Worm (Caenorhabditis elegans) whole organism, young adult: ENCODE measurements around the gene F54A3.2.

ENCODE experiments used
- B0019.2 ChIP-seq: fragments of 200-800 bp; sonication (Bioruptor generic); conservative IDR thresholded peaks from 2 replicates; pipeline ENCODE4 v1.3.6; 2022; ENCODE audit warnings: missing genetic modification reagents, missing genetic modification characterization, missing compliant biosample characterization
- B0261.1 ChIP-seq: sonication (generic microtip); optimal IDR thresholded peaks from 2 replicates; lab custom pipeline; 2016; ENCODE audit warnings: mild to moderate bottlenecking, missing genetic modification characterization, moderate library complexity, missing compliant biosample characterization
- C06A6.2 ChIP-seq: fragments of 200-800 bp; sonication (Bioruptor generic); conservative IDR thresholded peaks from 2 replicates; pipeline ENCODE4 v1.3.6; 2022; ENCODE audit warnings: missing genetic modification characterization, missing compliant biosample characterization
- D2030.7 ChIP-seq: fragments of 200-800 bp; sonication (Bioruptor generic); IDR thresholded peaks from 2 replicates; pipeline ENCODE4 v1.3.6; 2022; ENCODE audit warnings: missing genetic modification reagents, missing genetic modification characterization, missing compliant biosample characterization
- F33H1.4 ChIP-seq: fragments of 200-800 bp; sonication (Bioruptor generic); IDR thresholded peaks from 2 replicates; pipeline ENCODE4 v1.3.6; 2022; ENCODE audit warnings: missing genetic modification reagents, missing genetic modification characterization, missing compliant biosample characterization
- F52B5.7 ChIP-seq: sonication (generic microtip); optimal IDR thresholded peaks from 2 replicates; lab custom pipeline; 2016; ENCODE audit warnings: mild to moderate bottlenecking, missing genetic modification characterization, missing compliant biosample characterization
- F57C9.4 ChIP-seq: sonication (generic microtip); optimal IDR thresholded peaks from 2 replicates; lab custom pipeline; 2017; ENCODE audit warnings: mild to moderate bottlenecking, missing genetic modification characterization, missing compliant biosample characterization
- T26A5.8 ChIP-seq: sonication (generic microtip); optimal IDR thresholded peaks from 2 replicates; lab custom pipeline; 2016; ENCODE audit warnings: missing genetic modification characterization, missing compliant biosample characterization
- Y79H2A.3 ChIP-seq: fragments of 200-800 bp; sonication (Bioruptor generic); conservative IDR thresholded peaks from 2 replicates; pipeline ENCODE4 v1.3.6; 2022; ENCODE audit warnings: missing genetic modification reagents, missing genetic modification characterization, missing compliant biosample characterization
- attf-3 ChIP-seq: fragments of 200-800 bp; sonication (Bioruptor generic); conservative IDR thresholded peaks from 2 replicates; pipeline ENCODE4 v1.3.6; 2022; ENCODE audit warnings: missing genetic modification reagents, missing genetic modification characterization, missing compliant biosample characterization
- attf-5 ChIP-seq: fragments of 200-800 bp; sonication (Bioruptor generic); optimal IDR thresholded peaks from 2 replicates; lab custom pipeline; 2018; ENCODE audit warnings: mild to moderate bottlenecking, missing genetic modification characterization, missing compliant biosample characterization
- attf-6 ChIP-seq: fragments of 200-800 bp; sonication (Bioruptor generic); IDR thresholded peaks from 2 replicates; pipeline ENCODE4 v1.3.6; 2022; ENCODE audit warnings: missing genetic modification reagents, missing genetic modification characterization, missing compliant biosample characterization
- ccch-3 ChIP-seq: fragments of 200-800 bp; sonication (Bioruptor generic); optimal IDR thresholded peaks from 2 replicates; lab custom pipeline; 2018; ENCODE audit warnings: mild to moderate bottlenecking, missing genetic modification characterization, missing compliant biosample characterization
- ceh-100 ChIP-seq: fragments of 200-800 bp; sonication (Bioruptor generic); IDR thresholded peaks from 2 replicates; pipeline ENCODE4 v1.3.6; 2022; ENCODE audit warnings: missing genetic modification reagents, missing genetic modification characterization, missing compliant biosample characterization
- ceh-40 ChIP-seq: fragments of 200-800 bp; sonication (Bioruptor generic); IDR thresholded peaks from 2 replicates; pipeline ENCODE4 v1.3.6; 2022; ENCODE audit warnings: missing genetic modification characterization, missing compliant biosample characterization
- chd-7 ChIP-seq: sonication (generic microtip); optimal IDR thresholded peaks from 2 replicates; lab custom pipeline; 2016; ENCODE audit warnings: mild to moderate bottlenecking, missing genetic modification characterization, moderate library complexity, missing compliant biosample characterization
- efl-1 ChIP-seq: fragments of 150-350 bp; optimal IDR thresholded peaks from 2 replicates; lab custom pipeline; 2014; ENCODE audit warnings: missing biosample characterization, missing genetic modification reagents, missing genetic modification characterization
- ekl-4 ChIP-seq: fragments of 200-800 bp; sonication (Bioruptor generic); IDR thresholded peaks from 2 replicates; pipeline ENCODE4 v1.3.6; 2022; ENCODE audit warnings: missing genetic modification reagents, missing genetic modification characterization, missing compliant biosample characterization
- fkh-3 ChIP-seq: sonication (generic microtip); optimal IDR thresholded peaks from 2 replicates; lab custom pipeline; 2016; ENCODE audit warnings: mild to moderate bottlenecking, missing genetic modification characterization, missing compliant biosample characterization
- gei-17 ChIP-seq: fragments of 200-800 bp; sonication (Bioruptor generic); optimal IDR thresholded peaks from 2 replicates; lab custom pipeline; 2018; ENCODE audit warnings: mild to moderate bottlenecking, missing genetic modification characterization, missing compliant biosample characterization
- hlh-12 ChIP-seq: sonication (generic microtip); optimal IDR thresholded peaks from 2 replicates; lab custom pipeline; 2016; ENCODE audit warnings: missing genetic modification characterization, missing compliant biosample characterization
- hmg-1.2 ChIP-seq: fragments of 200-800 bp; sonication (Bioruptor generic); IDR thresholded peaks from 2 replicates; pipeline ENCODE4 v1.3.6; 2022; ENCODE audit warnings: missing genetic modification reagents, missing genetic modification characterization, missing compliant biosample characterization
- hsf-1 ChIP-seq: fragments of 200-800 bp; sonication (Bioruptor generic); IDR thresholded peaks from 2 replicates; pipeline ENCODE4 v1.3.6; 2022; ENCODE audit warnings: missing genetic modification reagents, missing genetic modification characterization, missing compliant biosample characterization
- lin-35 ChIP-seq, 3 experiments: fragments of 150-350 bp in 2 of 3; sonication (generic microtip) in 1 of 3; optimal IDR thresholded peaks; 2 replicates each; lab custom pipeline; 2014 to 2018; ENCODE audit warnings: missing biosample characterization in 3 of 3, missing genetic modification characterization in 3 of 3, missing genetic modification reagents in 3 of 3
- lsl-1 ChIP-seq: fragments of 200-800 bp; sonication (Bioruptor generic); optimal IDR thresholded peaks from 2 replicates; lab custom pipeline; 2018; ENCODE audit warnings: mild to moderate bottlenecking, missing genetic modification characterization, moderate library complexity, missing compliant biosample characterization
- madf-10 ChIP-seq: sonication (generic microtip); optimal IDR thresholded peaks from 2 replicates; lab custom pipeline; 2016; ENCODE audit warnings: mild to moderate bottlenecking, missing genetic modification characterization, missing compliant biosample characterization
- madf-6 ChIP-seq: fragments of 200-800 bp; sonication (Bioruptor generic); IDR thresholded peaks from 2 replicates; pipeline ENCODE4 v1.3.6; 2022; ENCODE audit warnings: missing genetic modification reagents, missing genetic modification characterization, missing compliant biosample characterization
- madf-8 ChIP-seq: fragments of 200-800 bp; sonication (Bioruptor generic); conservative IDR thresholded peaks from 2 replicates; pipeline ENCODE4 v1.3.6; 2022; ENCODE audit warnings: missing genetic modification reagents, missing genetic modification characterization, missing compliant biosample characterization
- mcd-1 ChIP-seq: fragments of 200-800 bp; sonication (Bioruptor generic); IDR thresholded peaks from 2 replicates; pipeline ENCODE4 v1.3.6; 2022; ENCODE audit warnings: missing genetic modification reagents, missing genetic modification characterization, missing compliant biosample characterization
- tbp1 ChIP-seq: fragments of 200-800 bp; sonication (Bioruptor generic); optimal IDR thresholded peaks from 2 replicates; lab custom pipeline; 2018; ENCODE audit warnings: mild to moderate bottlenecking, missing genetic modification characterization, missing compliant biosample characterization
- tlf-1 ChIP-seq: fragments of 200-800 bp; sonication (Bioruptor generic); optimal IDR thresholded peaks from 2 replicates; lab custom pipeline; 2018; ENCODE audit warnings: mild to moderate bottlenecking, missing genetic modification characterization, missing compliant biosample characterization

F54A3.2 gene

ce11 chrII:2223467-2223866 lies 20.0 kb upstream of the F54A3.2 start, which contains the start of gene cbs-2:
cbs-2 (minus strand) TSS chrII:2223567.
- TF ChIP-seq F57C9.4 (tag; lab: Kevin White, UChicago) (no peak), attf-5 (GFP tag; lab: Kevin White, UChicago) (no peak), Y79H2A.3 (GFP tag; lab: Robert Waterston, UW) (no peak)

- TF ChIP-seq ekl-4, result no peak
- TF ChIP-seq Y79H2A.3 (GFP tag; lab: Robert Waterston, UW), result no peak
- TF ChIP-seq fkh-3 (tag; lab: Kevin White, UChicago), result no peak
- TF ChIP-seq tbp1, result no peak
- no peak for TF ChIP-seq tlf-1 (GFP tag; lab: Kevin White, UChicago)
- TF ChIP-seq madf-10 (tag; lab: Kevin White, UChicago), result no peak
- no peak for TF ChIP-seq F52B5.7 (tag; lab: Kevin White, UChicago)
- TF ChIP-seq T26A5.8 (tag; lab: Kevin White, UChicago), result no peak
- no peak for TF ChIP-seq gei-17
- no peak for TF ChIP-seq attf-6
- no peak for TF ChIP-seq lin-35 (GFP tag; optimal IDR thresholded peaks at IDR 0.05; lab: Kevin White, UChicago)
- no peak for TF ChIP-seq ceh-40 (GFP tag; lab: Robert Waterston, UW)
These were observed 17.8 kb upstream of the F54A3.2 start, which contains the start of gene F54A3.5 for ce11 chrII:2225608-2226007. F54A3.5 (minus strand) TSS chrII:2225708.

ce11 chrII:2230368-2230767 lies 13.1 kb upstream of the F54A3.2 start:
- TF ChIP-seq chd-7 (tag; lab: Kevin White, UChicago), result no peak

ce11 chrII:2232429-2232828 lies 11.0 kb upstream of the F54A3.2 start, which contains the start of gene F54A3.6:
F54A3.6 (minus strand) TSS chrII:2232470.
- TF ChIP-seq hsf-1 (GFP tag; lab: Robert Waterston, UW), result peak; percentile 80
- TF ChIP-seq efl-1 (GFP tag; lab: Kevin White, UChicago), result peak; percentile 17
- peak; percentile 89 for TF ChIP-seq F33H1.4 (GFP tag; lab: Robert Waterston, UW)
- peak; percentile 25; the same call in 1 of the 2 replicates for TF ChIP-seq hmg-1.2
- TF ChIP-seq lsl-1 (GFP tag; lab: Kevin White, UChicago), result peak; percentile 73
- peak; percentile 68 for TF ChIP-seq madf-6 (GFP tag; lab: Robert Waterston, UW)
- TF ChIP-seq D2030.7 (GFP tag; lab: Robert Waterston, UW), result peak; percentile 52; the same call in 1 of the 2 replicates
- peak; percentile 30; the same call in 1 of the 2 replicates for TF ChIP-seq madf-8 (GFP tag; lab: Robert Waterston, UW)
- TF ChIP-seq mcd-1 (GFP tag; lab: Robert Waterston, UW), result 0 out of 2 replicates have a peak, but pooled peaks have one; percentile 29

- TF ChIP-seq attf-3 (GFP tag; lab: Robert Waterston, UW) (no peak), C06A6.2 (GFP tag; lab: Robert Waterston, UW) (no peak), B0261.1 (tag; lab: Kevin White, UChicago) (no peak), Y79H2A.3 (GFP tag; lab: Robert Waterston, UW) (no peak), hlh-12 (tag; lab: Kevin White, UChicago) (no peak), B0019.2 (GFP tag; lab: Robert Waterston, UW) (no peak), attf-6 (no peak), ceh-100 (GFP tag; lab: Robert Waterston, UW) (no peak), ccch-3 (GFP tag; lab: Kevin White, UChicago) (no peak)
- TF ChIP-seq, all 124 proteins: peak for 0
These were observed 10.2 kb upstream of the F54A3.2 start, which contains the start of gene cct-3 for ce11 chrII:2233240-2233639. cct-3 (plus strand) TSS chrII:2233540.
